ENCODE assay signal across 1 fruit fly cellular context in the genomic region with DNA sequence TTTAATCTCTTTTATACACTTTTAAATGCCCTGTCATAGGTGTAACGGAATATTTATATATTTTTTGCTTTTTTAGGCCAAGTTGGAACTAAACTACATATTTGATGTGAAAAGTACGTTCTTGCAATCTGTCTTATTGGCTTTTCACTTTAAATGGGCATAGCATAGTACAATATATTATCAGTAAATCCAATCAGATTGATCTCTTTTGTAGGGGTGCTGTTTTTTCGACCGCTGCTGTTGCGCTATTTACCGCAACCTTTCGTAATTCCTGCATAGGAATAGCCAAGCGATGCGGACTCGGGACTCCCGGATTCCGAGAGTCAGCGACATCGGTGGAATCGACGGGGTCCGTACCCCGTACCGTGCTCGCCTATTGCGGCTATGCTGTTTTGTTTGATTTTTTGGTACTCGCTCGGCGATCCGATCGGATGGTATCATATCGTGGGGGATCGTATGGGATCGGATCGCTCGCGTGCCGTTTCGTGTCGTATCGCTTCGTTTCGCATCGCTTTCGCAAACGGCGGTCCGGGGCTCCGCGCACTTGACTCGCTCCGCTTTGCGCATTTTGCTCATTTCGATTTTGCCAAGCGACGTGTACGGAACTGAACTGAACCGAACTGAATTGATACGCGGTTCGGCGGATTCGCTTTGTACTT.
TF ChIP-seq lines count a peak whose summit lies in the region.

No protein-coding gene starts in this region.

TF ChIP-seq in whole organism, embryonic, 481 proteins besides CTCF, POLR2A, EP300 and RAD21 (continued from another document and continues in another):
- peak; percentile 43; the same call in 1 of the 2 replicates for TF ChIP-seq Bgb (GFP tag; IDR thresholded peaks at IDR 0.05; lab: Robert Waterston, UW; ENCODE audit: partially characterized antibody)
- peak; percentile 48; the same call in 1 of the 2 replicates for TF ChIP-seq amos (GFP tag; IDR thresholded peaks at IDR 0.05; lab: Robert Waterston, UW; ENCODE audit: partially characterized antibody)
- TF ChIP-seq CG32767 (GFP tag; IDR thresholded peaks at IDR 0.05; lab: Robert Waterston, UW), result no peak
- TF ChIP-seq CG17186 (GFP tag; optimal IDR thresholded peaks at IDR 0.05; lab: Kevin White, UChicago), result no peak
- TF ChIP-seq row (GFP tag; IDR thresholded peaks at IDR 0.05; lab: Robert Waterston, UW), result peak; percentile 56; the same call in 2 of the 3 replicates
- TF ChIP-seq CG17802 (tag; optimal IDR thresholded peaks at IDR 0.05; lab: Kevin White, UChicago), result no peak
- TF ChIP-seq nom (GFP tag; optimal IDR thresholded peaks at IDR 0.05; lab: Kevin White, UChicago), result peak; percentile 67
- peak; percentile 1 for TF ChIP-seq abd-A (tag; optimal IDR thresholded peaks at IDR 0.05; lab: Kevin White, UChicago)
- no peak for TF ChIP-seq CG13123 (GFP tag; optimal IDR thresholded peaks at IDR 0.05; lab: Kevin White, UChicago)
- no peak for TF ChIP-seq danr (GFP tag; IDR thresholded peaks at IDR 0.05; lab: Robert Waterston, UW)
- no peak for TF ChIP-seq CG14860 (GFP tag; IDR thresholded peaks at IDR 0.05; lab: Robert Waterston, UW; ENCODE audit: partially characterized antibody)
- TF ChIP-seq dpn (GFP tag; optimal IDR thresholded peaks at IDR 0.05; lab: Kevin White, UChicago), result peak in 1 of 2 experiments; percentile 7
- peak; percentile 74 for TF ChIP-seq lab (GFP tag; optimal IDR thresholded peaks at IDR 0.05; lab: Kevin White, UChicago)
- TF ChIP-seq CG15514 (GFP tag; optimal IDR thresholded peaks at IDR 0.05; lab: Kevin White, UChicago), result peak; percentile 71
- peak; percentile 60 for TF ChIP-seq slbo (GFP tag; IDR thresholded peaks at IDR 0.05; lab: Robert Waterston, UW)
- TF ChIP-seq Drgx (GFP tag; IDR thresholded peaks at IDR 0.05; lab: Robert Waterston, UW), result peak; percentile 50; the same call in 1 of the 2 replicates
- peak; percentile 92 for TF ChIP-seq sug (tag; optimal IDR thresholded peaks at IDR 0.05; lab: Kevin White, UChicago)
- TF ChIP-seq HmgD (GFP tag; optimal IDR thresholded peaks at IDR 0.05; lab: Kevin White, UChicago), result no peak
- TF ChIP-seq CG13894 (tag; optimal IDR thresholded peaks at IDR 0.05; lab: Kevin White, UChicago), result peak; percentile 95
- peak; percentile 42 for TF ChIP-seq CG13287 (GFP tag; IDR thresholded peaks at IDR 0.05; lab: Robert Waterston, UW; ENCODE audit: partially characterized antibody)
- TF ChIP-seq chinmo (GFP tag; IDR thresholded peaks at IDR 0.05; lab: Robert Waterston, UW; ENCODE audit: partially characterized antibody), result peak; percentile 83; the same call in 2 of the 4 replicates
- TF ChIP-seq Dad (GFP tag; optimal IDR thresholded peaks at IDR 0.05; lab: Kevin White, UChicago), result no peak
- TF ChIP-seq dati (GFP tag; IDR thresholded peaks at IDR 0.05; lab: Robert Waterston, UW), result no peak
- TF ChIP-seq da (GFP tag; optimal IDR thresholded peaks at IDR 0.05; lab: Kevin White, UChicago), result no peak
- TF ChIP-seq CG6272 (GFP tag; IDR thresholded peaks at IDR 0.05; lab: Robert Waterston, UW), result no peak
- TF ChIP-seq pho (GFP tag; optimal IDR thresholded peaks at IDR 0.05; lab: Kevin White, UChicago), result no peak
- no peak for TF ChIP-seq Lhr (GFP tag; optimal IDR thresholded peaks at IDR 0.05; lab: Kevin White, UChicago)
- TF ChIP-seq CG13624 (GFP tag; optimal IDR thresholded peaks at IDR 0.05; lab: Kevin White, UChicago), result peak; percentile 1
- peak; percentile 80; the same call in 2 of the 3 replicates for TF ChIP-seq so (GFP tag; IDR thresholded peaks at IDR 0.05; lab: Robert Waterston, UW)
- TF ChIP-seq emc (GFP tag; optimal IDR thresholded peaks at IDR 0.05; lab: Kevin White, UChicago), result no peak
- TF ChIP-seq tll (GFP tag; optimal IDR thresholded peaks at IDR 0.05; lab: Kevin White, UChicago), result no peak
- no peak for TF ChIP-seq CoRest (tag; optimal IDR thresholded peaks at IDR 0.05; lab: Kevin White, UChicago)
- TF ChIP-seq chif (GFP tag; optimal IDR thresholded peaks at IDR 0.05; lab: Kevin White, UChicago), result no peak
- no peak for TF ChIP-seq sna (GFP tag; IDR thresholded peaks at IDR 0.05; lab: Robert Waterston, UW; ENCODE audit: partially characterized antibody)
- no peak for TF ChIP-seq dm (GFP tag; optimal IDR thresholded peaks at IDR 0.05; lab: Kevin White, UChicago)
- no peak for TF ChIP-seq CG14667 (GFP tag; IDR thresholded peaks at IDR 0.05; lab: Robert Waterston, UW)
- TF ChIP-seq ind (GFP tag; optimal IDR thresholded peaks at IDR 0.05; lab: Kevin White, UChicago), result no peak
- no peak for TF ChIP-seq CG17361 (GFP tag; IDR thresholded peaks at IDR 0.05; lab: Robert Waterston, UW)
- no peak for TF ChIP-seq HHEX (GFP tag; optimal IDR thresholded peaks at IDR 0.05; lab: Kevin White, UChicago)
- TF ChIP-seq Eip74EF (GFP tag; optimal IDR thresholded peaks at IDR 0.05; lab: Kevin White, UChicago), result no peak
- TF ChIP-seq eve (GFP tag; optimal IDR thresholded peaks at IDR 0.05; lab: Kevin White, UChicago), result no peak
- no peak for TF ChIP-seq ro (GFP tag; IDR thresholded peaks at IDR 0.05; lab: Robert Waterston, UW)
- TF ChIP-seq Ada2b (GFP tag; IDR thresholded peaks at IDR 0.05; lab: Robert Waterston, UW), result no peak; the same call in 1 of the 2 replicates
- TF ChIP-seq Dbx (GFP tag; IDR thresholded peaks at IDR 0.05; lab: Robert Waterston, UW), result peak; percentile 64; the same call in 1 of the 3 replicates
- TF ChIP-seq Spps (tag; optimal IDR thresholded peaks at IDR 0.05; lab: Kevin White, UChicago), result no peak
- no peak for TF ChIP-seq CG5953 (GFP tag; IDR thresholded peaks at IDR 0.05; lab: Robert Waterston, UW)
- TF ChIP-seq Poxn (GFP tag; IDR thresholded peaks at IDR 0.05; lab: Robert Waterston, UW), result no peak
- no peak for TF ChIP-seq tgo (GFP tag; IDR thresholded peaks at IDR 0.05; lab: Robert Waterston, UW)
- TF ChIP-seq HmgZ (tag; optimal IDR thresholded peaks at IDR 0.05; lab: Kevin White, UChicago), result peak; percentile 34
- no peak for TF ChIP-seq sr (GFP tag; IDR thresholded peaks at IDR 0.05; lab: Robert Waterston, UW)
- TF ChIP-seq pan (optimal IDR thresholded peaks at IDR 0.05; lab: Kevin White, UChicago), result no peak
- TF ChIP-seq pan (GFP tag; optimal IDR thresholded peaks at IDR 0.05 in 1 of 2, IDR thresholded peaks at IDR 0.05 in 1 of 2), result peak in 1 of 2 experiments; percentile 18
- no peak for TF ChIP-seq CG2129 (GFP tag; IDR thresholded peaks at IDR 0.05; lab: Robert Waterston, UW; ENCODE audit: partially characterized antibody)
- no peak for TF ChIP-seq CG15011 (GFP tag; optimal IDR thresholded peaks at IDR 0.05; lab: Kevin White, UChicago)
- no peak for TF ChIP-seq Nf-YB (GFP tag; optimal IDR thresholded peaks at IDR 0.05; lab: Kevin White, UChicago)
- no peak for TF ChIP-seq Camta (GFP tag; optimal IDR thresholded peaks at IDR 0.05; lab: Kevin White, UChicago)
- TF ChIP-seq CG7372 (GFP tag; IDR thresholded peaks at IDR 0.05; lab: Robert Waterston, UW), result no peak
- no peak for TF ChIP-seq zfh1 (GFP tag; IDR thresholded peaks at IDR 0.05; lab: Robert Waterston, UW)
- peak; percentile 63 for TF ChIP-seq CG9932 (GFP tag; IDR thresholded peaks at IDR 0.05; lab: Robert Waterston, UW)
- TF ChIP-seq CG11085 (GFP tag; IDR thresholded peaks at IDR 0.05; lab: Robert Waterston, UW), result no peak
- no peak for TF ChIP-seq CG18619 (GFP tag; optimal IDR thresholded peaks at IDR 0.05; lab: Kevin White, UChicago)
- TF ChIP-seq ssp (GFP tag; IDR thresholded peaks at IDR 0.05; lab: Robert Waterston, UW), result no peak
- peak; percentile 58 for TF ChIP-seq Rfx (GFP tag; IDR thresholded peaks at IDR 0.05; lab: Robert Waterston, UW)
- no peak for TF ChIP-seq sim (GFP tag; IDR thresholded peaks at IDR 0.05; lab: Robert Waterston, UW)
- no peak for TF ChIP-seq CrebB (tag; optimal IDR thresholded peaks at IDR 0.05; lab: Kevin White, UChicago)
- no peak for TF ChIP-seq pita (GFP tag; optimal IDR thresholded peaks at IDR 0.05; lab: Kevin White, UChicago)
- peak; percentile 23; the same call in 1 of the 2 replicates for TF ChIP-seq inv (GFP tag; IDR thresholded peaks at IDR 0.05; lab: Robert Waterston, UW; ENCODE audit: partially characterized antibody)
- TF ChIP-seq Bteb2 (GFP tag; optimal IDR thresholded peaks at IDR 0.05; lab: Kevin White, UChicago), result no peak
- no peak; the same call in 1 of the 2 replicates for TF ChIP-seq chm (GFP tag; IDR thresholded peaks at IDR 0.05; lab: Robert Waterston, UW)
- no peak for TF ChIP-seq Lim3 (GFP tag; IDR thresholded peaks at IDR 0.05; lab: Robert Waterston, UW)
- TF ChIP-seq Hr51 (GFP tag; optimal IDR thresholded peaks at IDR 0.05; lab: Kevin White, UChicago), result no peak
- TF ChIP-seq Hr78 (GFP tag; optimal IDR thresholded peaks at IDR 0.05; lab: Kevin White, UChicago), result no peak
- no peak for TF ChIP-seq CG3065 (GFP tag; optimal IDR thresholded peaks at IDR 0.05; lab: Kevin White, UChicago)
- TF ChIP-seq CG10959 (GFP tag; IDR thresholded peaks at IDR 0.05; lab: Robert Waterston, UW), result no peak
- no peak for TF ChIP-seq fru (optimal IDR thresholded peaks at IDR 0.05; lab: Kevin White, UChicago)
- no peak for TF ChIP-seq Antp (GFP tag; optimal IDR thresholded peaks at IDR 0.05; lab: Kevin White, UChicago)
- peak; percentile 57; the same call in 1 of the 2 replicates for TF ChIP-seq CG11696 (GFP tag; IDR thresholded peaks at IDR 0.05; lab: Robert Waterston, UW)
- no peak for TF ChIP-seq tna (GFP tag; IDR thresholded peaks at IDR 0.05; lab: Robert Waterston, UW; ENCODE audit: partially characterized antibody)
- TF ChIP-seq eyg (GFP tag; optimal IDR thresholded peaks at IDR 0.05; lab: Kevin White, UChicago), result no peak
- no peak for TF ChIP-seq Hey (tag; optimal IDR thresholded peaks at IDR 0.05; lab: Kevin White, UChicago)
- TF ChIP-seq CG32532 (GFP tag; IDR thresholded peaks at IDR 0.05; lab: Robert Waterston, UW), result peak; percentile 89
- no peak for TF ChIP-seq z (GFP tag; IDR thresholded peaks at IDR 0.05; lab: Robert Waterston, UW)
- no peak for TF ChIP-seq Asciz (GFP tag; optimal IDR thresholded peaks at IDR 0.05; lab: Kevin White, UChicago)
- TF ChIP-seq lov (optimal IDR thresholded peaks at IDR 0.05; lab: Kevin White, UChicago), result no peak
- TF ChIP-seq lov (GFP tag; IDR thresholded peaks at IDR 0.05; lab: Robert Waterston, UW), result no peak
- TF ChIP-seq CG3407 (GFP tag; optimal IDR thresholded peaks at IDR 0.05; lab: Kevin White, UChicago), result no peak
- no peak for TF ChIP-seq CG30403 (GFP tag; optimal IDR thresholded peaks at IDR 0.05; lab: Kevin White, UChicago)
- peak; percentile 10; the same call in 1 of the 2 replicates for TF ChIP-seq ranshi (GFP tag; IDR thresholded peaks at IDR 0.05; lab: Robert Waterston, UW)
- TF ChIP-seq rib (GFP tag; IDR thresholded peaks at IDR 0.05; lab: Robert Waterston, UW), result peak; percentile 85
- TF ChIP-seq CG13296 (GFP tag; optimal IDR thresholded peaks at IDR 0.05; lab: Kevin White, UChicago), result peak; percentile 19
- TF ChIP-seq CG10321 (GFP tag; IDR thresholded peaks at IDR 0.05; lab: Robert Waterston, UW), result no peak
- no peak for TF ChIP-seq CG2712 (tag; optimal IDR thresholded peaks at IDR 0.05; lab: Kevin White, UChicago)
- peak; percentile 43 for TF ChIP-seq Hand (GFP tag; optimal IDR thresholded peaks at IDR 0.05; lab: Kevin White, UChicago)
- no peak for TF ChIP-seq CG7271 (tag; optimal IDR thresholded peaks at IDR 0.05; lab: Kevin White, UChicago)
- no peak for TF ChIP-seq CG34422 (GFP tag; IDR thresholded peaks at IDR 0.05; lab: Robert Waterston, UW)
- TF ChIP-seq CG6765 (GFP tag; optimal IDR thresholded peaks at IDR 0.05; lab: Kevin White, UChicago), result peak; percentile 16
- no peak for TF ChIP-seq disco-r (GFP tag; optimal IDR thresholded peaks at IDR 0.05; lab: Kevin White, UChicago)
- no peak for TF ChIP-seq dmrt11E (tag; optimal IDR thresholded peaks at IDR 0.05; lab: Kevin White, UChicago)
- peak in 1 of 2 experiments; percentile 59 for TF ChIP-seq insv (GFP tag; optimal IDR thresholded peaks at IDR 0.05; lab: Kevin White, UChicago)
- TF ChIP-seq btn (GFP tag; optimal IDR thresholded peaks at IDR 0.05; lab: Kevin White, UChicago), result no peak
- TF ChIP-seq wdn (GFP tag; IDR thresholded peaks at IDR 0.05; lab: Robert Waterston, UW), result peak; percentile 11; the same call in 1 of the 2 replicates
- no peak for TF ChIP-seq Usf (GFP tag; optimal IDR thresholded peaks at IDR 0.05; lab: Kevin White, UChicago)
- no peak for TF ChIP-seq CG15696 (tag; optimal IDR thresholded peaks at IDR 0.05; lab: Kevin White, UChicago)
- TF ChIP-seq prd (optimal IDR thresholded peaks at IDR 0.05; lab: Kevin White, UChicago), result no peak
- TF ChIP-seq prd (GFP tag; IDR thresholded peaks at IDR 0.05; lab: Robert Waterston, UW), result no peak
- TF ChIP-seq wek (GFP tag; optimal IDR thresholded peaks at IDR 0.05; lab: Kevin White, UChicago), result no peak
- peak; percentile 12 for TF ChIP-seq CG3281 (GFP tag; optimal IDR thresholded peaks at IDR 0.05; lab: Kevin White, UChicago)
- no peak for TF ChIP-seq CG7556 (GFP tag; optimal IDR thresholded peaks at IDR 0.05; lab: Kevin White, UChicago)
- peak; percentile 36; the same call in 1 of the 2 replicates for TF ChIP-seq CG14014 (GFP tag; IDR thresholded peaks at IDR 0.05; lab: Robert Waterston, UW)
- no peak for TF ChIP-seq sc (optimal IDR thresholded peaks at IDR 0.05; lab: Kevin White, UChicago)
- no peak for TF ChIP-seq sc (GFP tag; optimal IDR thresholded peaks at IDR 0.05; lab: Kevin White, UChicago)
- no peak for TF ChIP-seq CG10366 (GFP tag; IDR thresholded peaks at IDR 0.05; lab: Robert Waterston, UW)
- TF ChIP-seq Abd-B (GFP tag; optimal IDR thresholded peaks at IDR 0.05; lab: Kevin White, UChicago), result no peak
- TF ChIP-seq Blimp-1 (GFP tag; optimal IDR thresholded peaks at IDR 0.05; lab: Kevin White, UChicago), result no peak
- no peak for TF ChIP-seq CG11504 (tag; optimal IDR thresholded peaks at IDR 0.05; lab: Kevin White, UChicago)
- TF ChIP-seq CG12769 (tag; optimal IDR thresholded peaks at IDR 0.05; lab: Kevin White, UChicago), result peak; percentile 98
- TF ChIP-seq CG2120 (GFP tag; optimal IDR thresholded peaks at IDR 0.05; lab: Kevin White, UChicago), result peak; percentile 28
- no peak for TF ChIP-seq trem (tag; optimal IDR thresholded peaks at IDR 0.05; lab: Kevin White, UChicago)
- peak; percentile 98 for TF ChIP-seq D19B (GFP tag; optimal IDR thresholded peaks at IDR 0.05; lab: Kevin White, UChicago)
- TF ChIP-seq cwo (GFP tag; optimal IDR thresholded peaks at IDR 0.05; lab: Kevin White, UChicago), result peak; percentile 88
- no peak for TF ChIP-seq CG33557 (GFP tag; optimal IDR thresholded peaks at IDR 0.05; lab: Kevin White, UChicago)
- peak; percentile 33 for TF ChIP-seq exex (tag; optimal IDR thresholded peaks at IDR 0.05; lab: Kevin White, UChicago)
- no peak for TF ChIP-seq CG8290 (GFP tag; optimal IDR thresholded peaks at IDR 0.05; lab: Kevin White, UChicago)
- peak in 1 of 2 experiments; percentile 87 for TF ChIP-seq CG8290 (tag; optimal IDR thresholded peaks at IDR 0.05; lab: Kevin White, UChicago)
- peak; percentile 75 for TF ChIP-seq Med (GFP tag; lab: Kevin White, UChicago)
- TF ChIP-seq Hr39 (optimal IDR thresholded peaks at IDR 0.05; lab: Kevin White, UChicago), result no peak
